Fruit fly (Drosophila melanogaster): Measurements from ENCODE around the gene Sema1a.

Sema1a gene

DNA sequence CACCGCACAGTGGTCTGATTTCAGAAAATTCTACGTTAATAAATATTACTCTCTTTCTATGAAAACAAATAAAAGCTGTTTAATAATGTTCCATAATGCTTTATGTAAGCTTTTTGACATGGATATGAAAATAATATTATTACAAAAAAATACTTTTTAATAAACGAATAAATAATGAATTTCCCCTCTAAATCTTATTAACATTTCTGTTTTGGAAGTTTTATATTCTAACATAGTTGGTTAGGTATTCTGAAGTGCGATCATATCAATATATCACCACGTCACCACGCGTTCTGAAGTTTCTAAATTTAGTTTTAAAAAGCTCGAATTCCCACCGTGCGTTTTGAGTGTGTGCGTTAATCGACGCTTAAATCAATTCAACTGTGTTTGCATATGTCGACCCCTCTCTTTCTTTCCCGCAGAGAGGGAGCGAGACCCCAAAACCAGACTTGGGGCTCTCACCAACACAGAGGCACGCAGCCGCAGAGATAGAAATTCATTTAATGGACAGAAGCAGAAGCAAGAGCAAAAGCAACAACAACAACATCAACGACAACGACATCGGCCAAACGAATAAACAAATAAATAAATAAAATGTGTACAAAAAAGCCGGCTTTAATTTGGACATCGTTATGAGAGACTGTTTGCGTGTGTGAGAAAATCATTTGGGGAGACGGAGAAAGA, 149.5 kb downstream of the Sema1a start (continued):
- TF ChIP-seq CG14014 (GFP tag; IDR thresholded peaks at IDR 0.05) (peak; percentile 72), nom (GFP tag; optimal IDR thresholded peaks at IDR 0.05) (peak; percentile 79), Gsc (GFP tag; IDR thresholded peaks at IDR 0.05) (no peak), CG2875 (GFP tag; optimal IDR thresholded peaks at IDR 0.05) (peak; percentile 80), CG6689 (GFP tag; IDR thresholded peaks at IDR 0.05) (peak; percentile 87), CG34376 (GFP tag; optimal IDR thresholded peaks at IDR 0.05) (peak; percentile 82), CG31388 (GFP tag; optimal IDR thresholded peaks at IDR 0.05) (no peak), Elba2 (GFP tag; optimal IDR thresholded peaks at IDR 0.05) (no peak), CG9817 (tag; optimal IDR thresholded peaks at IDR 0.05) (peak; percentile 74), Xbp1 (GFP tag; optimal IDR thresholded peaks at IDR 0.05) (peak; percentile 89), CG1602 (GFP tag; optimal IDR thresholded peaks at IDR 0.05) (peak; percentile 73), repo (GFP tag; optimal IDR thresholded peaks at IDR 0.05) (peak; percentile 50), CG34422 (GFP tag; IDR thresholded peaks at IDR 0.05) (peak; percentile 57), C15 (GFP tag; IDR thresholded peaks at IDR 0.05) (no peak), CG30431 (GFP tag; optimal IDR thresholded peaks at IDR 0.05) (peak; percentile 69), tx (GFP tag; optimal IDR thresholded peaks at IDR 0.05) (peak; percentile 40), gem (tag; optimal IDR thresholded peaks at IDR 0.05) (peak; percentile 96), CG31224 (GFP tag; IDR thresholded peaks at IDR 0.05) (peak; percentile 49; the same call in 1 of the 2 replicates), stc (GFP tag; IDR thresholded peaks at IDR 0.05) (peak; percentile 81), CG6175 (GFP tag; IDR thresholded peaks at IDR 0.05) (0 out of 3 replicates have a peak, but pooled peaks have one; percentile 18), ato (GFP tag; IDR thresholded peaks at IDR 0.05; ENCODE audit: partially characterized antibody) (no peak), Max (GFP tag; optimal IDR thresholded peaks at IDR 0.05) (peak; percentile 75), HLH54F (GFP tag; optimal IDR thresholded peaks at IDR 0.05) (no peak), CG17829 (tag; optimal IDR thresholded peaks at IDR 0.05) (peak; percentile 93), gfzf (GFP tag; optimal IDR thresholded peaks at IDR 0.05) (no peak), CG7963 (GFP tag; IDR thresholded peaks at IDR 0.05; ENCODE audit: partially characterized antibody) (no peak; the same call in 2 of the 3 replicates), CG2116 (GFP tag; optimal IDR thresholded peaks at IDR 0.05) (peak; percentile 66), CG2202 (tag; optimal IDR thresholded peaks at IDR 0.05) (peak; percentile 68), wdn (GFP tag; IDR thresholded peaks at IDR 0.05) (0 out of 2 replicates have a peak, but pooled peaks have one; percentile 34), Atf6 (GFP tag; IDR thresholded peaks at IDR 0.05) (peak; percentile 75), CG9609 (GFP tag; optimal IDR thresholded peaks at IDR 0.05) (peak; percentile 33), CG8089 (GFP tag; optimal IDR thresholded peaks at IDR 0.05) (peak; percentile 1), her (GFP tag; optimal IDR thresholded peaks at IDR 0.05) (peak; percentile 43), ssp (GFP tag; IDR thresholded peaks at IDR 0.05) (peak; percentile 59; the same call in 1 of the 2 replicates), mam (GFP tag; optimal IDR thresholded peaks at IDR 0.05) (peak; percentile 55), gsb-n (tag; optimal IDR thresholded peaks at IDR 0.05) (peak; percentile 84), Sin3A (optimal IDR thresholded peaks at IDR 0.05) (no peak), ind (GFP tag; optimal IDR thresholded peaks at IDR 0.05) (peak; percentile 75), sug (tag; optimal IDR thresholded peaks at IDR 0.05) (peak; percentile 87), E2f1 (GFP tag; IDR thresholded peaks at IDR 0.05) (peak; percentile 74), cato (GFP tag; optimal IDR thresholded peaks at IDR 0.05; ENCODE audit: borderline replicate concordance) (peak; percentile 68), CG4424 (GFP tag; optimal IDR thresholded peaks at IDR 0.05) (peak; percentile 89), Blimp-1 (GFP tag; optimal IDR thresholded peaks at IDR 0.05) (peak; percentile 87), CG6854 (GFP tag; optimal IDR thresholded peaks at IDR 0.05) (peak; percentile 85), p53 (GFP tag; optimal IDR thresholded peaks at IDR 0.05) (no peak), Ets97D (GFP tag; optimal IDR thresholded peaks at IDR 0.05) (peak; percentile 22), NFAT (GFP tag; IDR thresholded peaks at IDR 0.05) (peak; percentile 46; the same call in 1 of the 2 replicates), dimm (GFP tag; IDR thresholded peaks at IDR 0.05) (no peak), disco-r (GFP tag; optimal IDR thresholded peaks at IDR 0.05) (no peak), Deaf1 (tag; optimal IDR thresholded peaks at IDR 0.05) (peak; percentile 69), psq (GFP tag; optimal IDR thresholded peaks at IDR 0.05) (peak; percentile 44)

Data from whole organism, embryonic.